Fruit fly (Drosophila melanogaster): ENCODE measurements around the gene CG14823.
A peak's percentile ranks its signal among the peaks of the same experiment; 100 is the strongest.

Gene CG14823

dm6 chr3L:7094548-7095072 lies 28.5 kb downstream of the CG14823 start, which contains the start of gene form3 (continued):
- TF ChIP-seq ro (GFP tag; IDR thresholded peaks at IDR 0.05) (no peak), Dip2 (GFP tag; IDR thresholded peaks at IDR 0.05) (no peak), Poxn (GFP tag; IDR thresholded peaks at IDR 0.05) (no peak), ci (GFP tag; IDR thresholded peaks at IDR 0.05) (peak; percentile 45; the same call in 1 of the 3 replicates), C15 (GFP tag; IDR thresholded peaks at IDR 0.05) (no peak), CG10565 (GFP tag; optimal IDR thresholded peaks at IDR 0.05) (no peak), ab (GFP tag; optimal IDR thresholded peaks at IDR 0.05) (no peak), vnd (GFP tag; IDR thresholded peaks at IDR 0.05; ENCODE audit: partially characterized antibody) (no peak), CG12744 (GFP tag; optimal IDR thresholded peaks at IDR 0.05) (no peak), CG2116 (GFP tag; optimal IDR thresholded peaks at IDR 0.05) (no peak), CG3163 (GFP tag; optimal IDR thresholded peaks at IDR 0.05) (no peak), CG17359 (tag; optimal IDR thresholded peaks at IDR 0.05) (no peak), mld (GFP tag; IDR thresholded peaks at IDR 0.05; ENCODE audit: partially characterized antibody) (no peak), nerfin-2 (GFP tag; IDR thresholded peaks at IDR 0.05; ENCODE audit: partially characterized antibody) (no peak), CG16779 (GFP tag; IDR thresholded peaks at IDR 0.05) (no peak), Opbp (GFP tag; IDR thresholded peaks at IDR 0.05; ENCODE audit: partially characterized antibody) (0 out of 3 replicates have a peak, but pooled peaks have one; percentile 4), Rx (GFP tag; IDR thresholded peaks at IDR 0.05) (no peak), CG10209 (GFP tag; optimal IDR thresholded peaks at IDR 0.05) (no peak), CG3995 (GFP tag; optimal IDR thresholded peaks at IDR 0.05) (peak; percentile 82), h (optimal IDR thresholded peaks at IDR 0.05) (no peak), CG12236 (GFP tag; optimal IDR thresholded peaks at IDR 0.05) (no peak), jumu (GFP tag; optimal IDR thresholded peaks at IDR 0.05) (no peak), CG14860 (GFP tag; IDR thresholded peaks at IDR 0.05; ENCODE audit: partially characterized antibody) (no peak), CG32532 (GFP tag; IDR thresholded peaks at IDR 0.05) (no peak), dati (GFP tag; IDR thresholded peaks at IDR 0.05) (no peak), HHEX (GFP tag; optimal IDR thresholded peaks at IDR 0.05) (no peak), zen (tag; optimal IDR thresholded peaks at IDR 0.05) (no peak), CG15696 (tag; optimal IDR thresholded peaks at IDR 0.05) (no peak), trh (GFP tag; optimal IDR thresholded peaks at IDR 0.05) (no peak), pfk (GFP tag; optimal IDR thresholded peaks at IDR 0.05) (no peak), bsh (GFP tag; optimal IDR thresholded peaks at IDR 0.05) (no peak), CG15269 (tag; optimal IDR thresholded peaks at IDR 0.05) (no peak), Hr39 (optimal IDR thresholded peaks at IDR 0.05) (no peak), CG12391 (tag; optimal IDR thresholded peaks at IDR 0.05) (no peak), tna (GFP tag; IDR thresholded peaks at IDR 0.05; ENCODE audit: partially characterized antibody) (peak; percentile 45; the same call in 1 of the 2 replicates), Awh (GFP tag; IDR thresholded peaks at IDR 0.05) (no peak), CG10267 (tag; optimal IDR thresholded peaks at IDR 0.05) (no peak), dimm (GFP tag; IDR thresholded peaks at IDR 0.05) (no peak), Rfx (GFP tag; IDR thresholded peaks at IDR 0.05) (peak; percentile 46; the same call in 1 of the 2 replicates), CG32772 (GFP tag; IDR thresholded peaks at IDR 0.05) (no peak), CG12155 (GFP tag; optimal IDR thresholded peaks at IDR 0.05) (no peak), Stat92E (GFP tag; optimal IDR thresholded peaks at IDR 0.05) (no peak), chif (GFP tag; optimal IDR thresholded peaks at IDR 0.05) (no peak), org-1 (GFP tag; optimal IDR thresholded peaks at IDR 0.05) (no peak), luna (GFP tag; optimal IDR thresholded peaks at IDR 0.05) (no peak), CG9876 (GFP tag; optimal IDR thresholded peaks at IDR 0.05) (no peak), chm (GFP tag; IDR thresholded peaks at IDR 0.05) (peak; percentile 50; the same call in 1 of the 2 replicates), D19A (tag; optimal IDR thresholded peaks at IDR 0.05) (no peak), az2 (GFP tag; optimal IDR thresholded peaks at IDR 0.05) (no peak), slou (GFP tag; optimal IDR thresholded peaks at IDR 0.05) (no peak), Doc3 (GFP tag; IDR thresholded peaks at IDR 0.05; ENCODE audit: partially characterized antibody) (no peak)

Measured in whole organism, embryonic.